Worm (Caenorhabditis elegans): ENCODE data around the gene Y53G8AM.7.
"Not testable (repeated sequence)": the region's sequence is repeated elsewhere in the genome, so short reads cannot be mapped to it uniquely, and the experiment has no call there.

Y53G8AM.7 gene

DNA sequence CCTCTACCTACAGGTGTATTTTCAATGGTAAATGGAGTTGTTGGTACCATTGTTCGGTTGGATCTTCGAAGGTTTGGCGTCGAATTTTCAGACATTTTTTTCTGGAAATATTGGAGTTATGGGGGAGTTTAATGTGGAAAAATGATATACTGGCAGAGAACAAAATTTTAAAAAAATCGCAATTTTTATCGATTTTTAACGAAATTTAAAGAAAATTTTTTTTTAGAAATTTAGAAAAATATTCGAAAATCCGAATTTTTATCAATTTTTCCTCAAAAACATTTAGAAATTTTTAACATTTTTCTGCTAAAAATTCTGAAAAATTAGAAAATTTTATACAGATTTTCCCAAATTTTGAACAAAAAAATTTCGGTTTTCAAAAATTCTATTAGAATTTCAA lies 12.1 kb upstream of the Y53G8AM.7 start, which contains the start of gene Y53G8AM.8:
TSS of gene Y53G8AM.8 (minus strand) at position 101 of the 400 bp plus-strand sequence.
- TF ChIP-seq lin-32 (GFP tag; optimal IDR thresholded peaks at IDR 0.05) (no peak), mep-1 (tag; optimal IDR thresholded peaks at IDR 0.05) (no peak)

DNA sequence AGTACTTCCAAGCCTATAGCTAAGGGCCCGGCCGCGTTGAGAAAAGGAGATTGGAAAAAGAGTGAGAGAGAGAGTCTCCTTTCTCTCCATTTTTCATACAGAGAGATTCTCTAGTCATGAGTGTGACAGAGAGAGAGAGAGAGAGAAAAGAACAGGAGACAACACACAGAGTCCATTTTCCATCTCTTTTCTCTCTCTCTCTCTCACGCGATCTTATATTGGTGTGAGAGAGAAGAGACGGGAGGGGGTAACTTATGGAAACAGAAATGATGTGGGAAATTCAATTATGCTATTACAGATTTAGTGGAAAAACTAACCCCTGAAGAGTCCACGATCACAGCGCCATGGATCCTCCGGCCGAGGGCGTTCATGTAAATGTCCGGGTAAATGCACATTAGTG lies 6.6 kb upstream of the Y53G8AM.7 start:
- TF ChIP-seq nhr-28 (tag; optimal IDR thresholded peaks at IDR 0.05) (no peak), sptf-1 (tag; optimal IDR thresholded peaks at IDR 0.05) (no peak), ceh-39 (tag; optimal IDR thresholded peaks at IDR 0.05) (no peak), pha-4 (tag; optimal IDR thresholded peaks at IDR 0.05) (no peak), ceh-43 (GFP tag; optimal IDR thresholded peaks at IDR 0.05) (no peak), unc-62 (GFP tag; optimal IDR thresholded peaks at IDR 0.05) (peak; percentile 65), drap-1 (GFP tag; optimal IDR thresholded peaks at IDR 0.05) (no peak), elt-1 (tag; optimal IDR thresholded peaks at IDR 0.05; ENCODE audit: borderline replicate concordance, insufficient read depth) (no peak), mls-2 (tag; optimal IDR thresholded peaks at IDR 0.05) (peak; percentile 2), cnd-1 (tag; optimal IDR thresholded peaks at IDR 0.05) (no peak), snpc-4 (tag; optimal IDR thresholded peaks at IDR 0.05) (no peak), nhr-2 (tag; optimal IDR thresholded peaks at IDR 0.05) (no peak), nhr-12 (tag; optimal IDR thresholded peaks at IDR 0.05) (no peak), ces-1 (GFP tag; optimal IDR thresholded peaks at IDR 0.05) (peak; percentile 89), unc-120 (tag; optimal IDR thresholded peaks at IDR 0.05; ENCODE audit: poor library complexity, severe bottlenecking) (peak; percentile 37), blmp-1 (tag; optimal IDR thresholded peaks at IDR 0.05) (no peak)

DNA sequence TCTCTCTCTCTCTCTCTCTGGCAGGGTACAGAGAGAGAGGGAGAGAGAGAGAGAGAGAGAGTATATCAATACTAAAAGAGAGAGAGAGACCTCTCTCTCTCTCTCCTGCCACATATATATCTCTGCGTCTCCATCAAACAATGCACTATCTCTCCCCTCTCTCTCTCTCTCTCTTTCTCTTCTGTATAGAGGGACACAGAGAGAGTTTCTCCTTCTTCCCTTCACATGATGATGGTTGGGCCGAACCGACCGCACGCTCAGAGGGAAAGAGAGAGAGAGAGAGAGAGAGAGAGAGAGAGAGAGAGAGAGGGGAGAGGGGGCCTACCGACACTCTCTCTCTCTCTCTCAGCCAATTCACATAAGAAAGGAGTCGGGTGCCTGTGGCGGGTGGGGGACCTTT lies 5.2 kb upstream of the Y53G8AM.7 start:
- TF ChIP-seq nhr-2 (tag; optimal IDR thresholded peaks at IDR 0.05) (no peak), ceh-43 (GFP tag; optimal IDR thresholded peaks at IDR 0.05) (no peak), sptf-1 (tag; optimal IDR thresholded peaks at IDR 0.05) (peak; percentile 66), cnd-1 (tag; optimal IDR thresholded peaks at IDR 0.05) (peak; percentile 37), tbx-8 (GFP tag; optimal IDR thresholded peaks at IDR 0.05) (peak; percentile 46), M03D4.4 (tag; optimal IDR thresholded peaks at IDR 0.05) (peak; percentile 30), lsy-2 (tag; optimal IDR thresholded peaks at IDR 0.05) (peak; percentile 63), ces-1 (GFP tag; optimal IDR thresholded peaks at IDR 0.05) (peak; percentile 55), ceh-83 (GFP tag; optimal IDR thresholded peaks at IDR 0.05) (peak; percentile 68), nhr-237 (tag; optimal IDR thresholded peaks at IDR 0.05) (peak; percentile 52), sem-2 (GFP tag; optimal IDR thresholded peaks at IDR 0.05) (no peak), unc-62 (GFP tag; optimal IDR thresholded peaks at IDR 0.05) (peak; percentile 93), unc-120 (tag; optimal IDR thresholded peaks at IDR 0.05; ENCODE audit: poor library complexity, severe bottlenecking) (peak; percentile 66)

DNA sequence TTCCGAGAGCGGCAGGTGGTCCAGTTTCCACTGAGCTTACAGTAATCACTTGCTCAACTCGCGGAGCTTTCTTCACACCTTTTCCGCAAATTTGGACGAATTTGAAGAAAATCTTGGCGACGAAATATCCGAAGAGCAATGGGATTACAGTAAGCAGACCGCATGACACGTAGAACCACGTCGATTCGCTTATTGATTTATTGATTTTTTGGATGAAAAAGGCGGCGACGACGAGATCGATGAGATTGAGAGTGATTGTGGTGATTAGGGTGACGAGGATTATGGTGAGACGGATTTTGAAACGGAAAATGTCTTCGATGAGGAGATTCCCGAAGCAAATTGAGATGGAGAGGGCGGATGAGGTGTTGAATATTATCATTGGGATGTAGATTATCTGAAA lies 2.8 kb downstream of the Y53G8AM.7 start:
- TF ChIP-seq ceh-83 (GFP tag; optimal IDR thresholded peaks at IDR 0.05) = no peak
- no peak for TF ChIP-seq nhr-2 (tag; optimal IDR thresholded peaks at IDR 0.05)
- no peak for TF ChIP-seq nhr-12 (tag; optimal IDR thresholded peaks at IDR 0.05)
- TF ChIP-seq lin-13 (tag; optimal IDR thresholded peaks at IDR 0.05) = no peak
- no peak for TF ChIP-seq mep-1 (tag; optimal IDR thresholded peaks at IDR 0.05)
- no peak for TF ChIP-seq ces-1 (GFP tag; optimal IDR thresholded peaks at IDR 0.05)
- TF ChIP-seq drap-1 (GFP tag; optimal IDR thresholded peaks at IDR 0.05) = no peak
- TF ChIP-seq nhr-28 (tag; optimal IDR thresholded peaks at IDR 0.05) = no peak
- no peak for TF ChIP-seq blmp-1 (tag; optimal IDR thresholded peaks at IDR 0.05)

DNA sequence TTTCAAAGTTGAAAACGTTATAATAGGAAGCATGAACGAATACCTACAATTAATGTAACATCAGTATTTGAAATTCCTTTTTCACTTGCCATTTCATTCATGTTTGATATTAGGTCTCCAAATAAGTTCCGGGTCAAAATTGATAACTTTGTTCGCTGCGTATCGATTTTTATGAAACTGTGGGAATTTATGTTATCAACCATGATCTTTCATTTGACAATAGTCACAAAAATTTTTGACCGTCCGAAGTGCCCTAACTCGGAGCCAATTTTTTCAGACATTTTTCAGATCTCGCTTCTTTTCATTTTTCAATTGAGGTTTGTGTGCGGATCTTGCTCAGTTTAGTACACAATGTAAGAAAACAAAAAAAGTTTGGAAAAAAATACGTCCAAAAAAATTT lies 6.8 kb downstream of the Y53G8AM.7 start, which contains the start of gene Y53G8AM.6:
TSS of gene Y53G8AM.6 (minus strand) at position 101 of the 400 bp plus-strand sequence.
- TF ChIP-seq sem-2 (GFP tag; optimal IDR thresholded peaks at IDR 0.05); unc-39 (tag; optimal IDR thresholded peaks at IDR 0.05); M03D4.4 (tag; optimal IDR thresholded peaks at IDR 0.05): not testable (repeated sequence)

DNA sequence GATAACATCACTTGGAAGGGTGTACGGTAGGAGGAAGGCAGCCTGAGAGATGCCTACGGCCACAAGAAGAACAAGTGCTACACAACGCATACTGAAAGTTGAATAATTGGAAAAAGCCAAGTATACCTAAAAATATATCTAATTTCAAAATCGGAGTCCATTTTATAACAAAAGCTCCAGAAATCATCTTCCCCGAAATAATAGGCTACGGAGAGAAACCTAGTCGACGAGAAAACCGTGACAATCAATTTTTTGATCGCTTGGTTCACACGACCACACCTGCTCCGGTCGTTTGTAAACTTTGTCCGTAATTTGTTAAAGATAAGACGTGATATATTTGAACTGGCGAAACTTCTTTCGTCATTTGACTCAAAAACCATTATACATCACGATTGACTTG lies 8.2 kb downstream of the Y53G8AM.7 start, which contains the start of gene nspg-7.2:
TSS of gene nspg-7.2 (minus strand) at position 101 of the 400 bp plus-strand sequence.
- no peak for TF ChIP-seq nhr-28 (tag; optimal IDR thresholded peaks at IDR 0.05)
- TF ChIP-seq ceh-43 (GFP tag; optimal IDR thresholded peaks at IDR 0.05) = no peak
- no peak for TF ChIP-seq nhr-76 (tag; optimal IDR thresholded peaks at IDR 0.05)
- no peak for TF ChIP-seq mab-5 (tag; optimal IDR thresholded peaks at IDR 0.05)
- TF ChIP-seq snpc-4 (tag; optimal IDR thresholded peaks at IDR 0.05) = no peak
- TF ChIP-seq unc-62 (GFP tag; optimal IDR thresholded peaks at IDR 0.05) = no peak
- TF ChIP-seq blmp-1 (tag; optimal IDR thresholded peaks at IDR 0.05) = no peak
